Worm (Caenorhabditis elegans): ENCODE data around the gene let-413.

let-413 gene

ce11 chrV:7955168-7955567 lies 22.4 kb downstream of the let-413 start, which contains the start of gene F26D11.12:
TSS of gene F26D11.12 (minus strand) at chrV:7955312.
- TF ChIP-seq nhr-129 (tag; optimal IDR thresholded peaks at IDR 0.05) (peak; percentile 49), mdl-1 (tag; optimal IDR thresholded peaks at IDR 0.05) (no peak), unc-55 (GFP tag; optimal IDR thresholded peaks at IDR 0.05) (peak; percentile 58), crh-2 (tag; optimal IDR thresholded peaks at IDR 0.05) (peak; percentile 43), fos-1 (tag; optimal IDR thresholded peaks at IDR 0.05) (peak; percentile 6), C34F6.9 (tag; optimal IDR thresholded peaks at IDR 0.05) (peak; percentile 18), nhr-10 (tag; optimal IDR thresholded peaks at IDR 0.05) (no peak), gmeb-1 (tag; optimal IDR thresholded peaks at IDR 0.05) (peak; percentile 59)

DNA sequence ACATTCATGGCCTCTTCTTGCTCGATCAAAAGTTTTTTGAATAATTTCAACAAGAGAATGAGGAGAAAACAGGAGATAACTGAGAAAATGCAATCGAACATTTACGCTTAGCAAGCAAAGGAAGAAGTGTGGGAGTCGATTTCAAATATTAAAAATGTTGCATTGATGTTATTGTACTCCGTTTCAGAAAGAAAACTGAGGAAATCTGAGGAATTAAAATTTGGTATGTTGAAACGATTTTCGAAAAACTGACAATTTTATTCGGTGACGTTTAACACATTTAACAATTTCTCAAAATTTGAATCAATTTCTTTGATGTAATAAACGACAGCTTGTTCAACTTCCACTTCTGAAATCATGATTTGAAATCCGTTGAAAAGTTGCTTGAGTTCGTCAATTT lies 23.0 kb downstream of the let-413 start, which contains the start of gene F26D11.13:
Gene F26D11.13 (minus strand): TSS at position 101 of the 400 bp plus-strand sequence.
- TF ChIP-seq ama-1 (optimal IDR thresholded peaks at IDR 0.05) (no peak), elt-3 (tag; optimal IDR thresholded peaks at IDR 0.05) (no peak), nhr-6 (tag; optimal IDR thresholded peaks at IDR 0.05) (no peak), mab-5 (tag; optimal IDR thresholded peaks at IDR 0.05) (no peak), alr-1 (tag; optimal IDR thresholded peaks at IDR 0.05) (no peak), R02D3.7 (tag; optimal IDR thresholded peaks at IDR 0.05) (no peak), nhr-129 (tag; optimal IDR thresholded peaks at IDR 0.05) (no peak), ztf-1 (GFP tag; conservative IDR thresholded peaks at IDR 0.05) (no peak), nhr-77 (tag; optimal IDR thresholded peaks at IDR 0.05) (no peak), gmeb-1 (tag; optimal IDR thresholded peaks at IDR 0.05) (no peak), aly-2 (tag; optimal IDR thresholded peaks at IDR 0.05) (no peak), C34F6.9 (tag; optimal IDR thresholded peaks at IDR 0.05) (no peak), ztf-4 (tag; optimal IDR thresholded peaks at IDR 0.05) (no peak), mbf-1 (tag; optimal IDR thresholded peaks at IDR 0.05) (no peak), skn-1 (tag; optimal IDR thresholded peaks at IDR 0.05) (no peak), sem-4 (tag; optimal IDR thresholded peaks at IDR 0.05) (no peak), nhr-21 (tag; optimal IDR thresholded peaks at IDR 0.05) (no peak), zag-1 (tag; optimal IDR thresholded peaks at IDR 0.05) (no peak)

DNA sequence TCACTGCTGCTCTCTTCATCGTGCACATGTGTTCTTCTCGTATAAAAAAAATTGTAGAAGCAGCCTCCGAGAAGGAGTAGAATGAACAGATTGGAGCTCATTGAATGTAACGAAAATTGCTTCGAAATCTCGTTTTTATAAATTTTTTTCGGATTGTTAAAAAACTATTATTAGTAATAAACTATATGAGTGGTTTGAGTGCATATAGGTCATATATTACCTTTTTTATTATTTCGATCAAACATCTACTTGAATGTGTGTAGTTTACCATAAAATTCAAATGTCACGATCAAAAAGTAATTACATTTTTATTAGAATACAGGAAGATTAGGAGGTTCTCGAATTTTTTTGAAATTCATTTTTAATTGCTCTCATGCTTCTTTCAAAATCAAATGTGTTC lies 24.7 kb downstream of the let-413 start, which contains the start of gene clec-216:
Gene clec-216 (minus strand): TSS at position 101 of the 400 bp plus-strand sequence.
- no peak for TF ChIP-seq dmd-4 (tag; optimal IDR thresholded peaks at IDR 0.05)
- no peak for TF ChIP-seq nhr-237 (tag; optimal IDR thresholded peaks at IDR 0.05)
- no peak for TF ChIP-seq nhr-25 (tag; optimal IDR thresholded peaks at IDR 0.05)
- no peak for TF ChIP-seq unc-62 (GFP tag; optimal IDR thresholded peaks at IDR 0.05)

DNA sequence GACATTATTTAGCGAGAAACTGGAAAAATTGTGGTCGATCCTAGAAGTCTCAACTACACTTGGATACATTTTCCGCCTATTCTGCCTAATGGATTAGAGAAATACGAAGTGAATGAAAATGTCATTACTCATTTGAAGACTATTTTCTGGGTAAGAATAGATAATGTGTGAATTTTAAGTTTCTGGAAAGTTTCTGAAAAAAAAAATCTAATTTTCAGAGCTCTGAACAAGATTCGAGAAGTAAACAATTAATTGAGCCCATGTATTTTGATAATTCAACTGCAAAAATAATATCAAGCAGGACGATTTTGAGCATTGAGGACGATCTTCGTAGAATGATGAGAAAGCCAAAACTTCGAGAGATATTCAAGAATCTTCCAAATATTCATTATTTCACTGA lies 31.3 kb downstream of the let-413 start:
- TF ChIP-seq aly-2 (tag; optimal IDR thresholded peaks at IDR 0.05) (no peak), unc-62 (GFP tag; optimal IDR thresholded peaks at IDR 0.05) (no peak), gmeb-1 (tag; optimal IDR thresholded peaks at IDR 0.05) (no peak), elt-1 (tag; optimal IDR thresholded peaks at IDR 0.05) (no peak), peb-1 (tag; optimal IDR thresholded peaks at IDR 0.05) (no peak), ceh-16 (tag; optimal IDR thresholded peaks at IDR 0.05) (no peak), Y55F3AM.14 (GFP tag; optimal IDR thresholded peaks at IDR 0.05) (no peak), egl-27 (tag; optimal IDR thresholded peaks at IDR 0.05) (no peak), unc-55 (GFP tag; optimal IDR thresholded peaks at IDR 0.05) (no peak), ztf-4 (tag; optimal IDR thresholded peaks at IDR 0.05) (no peak), dmd-4 (tag; optimal IDR thresholded peaks at IDR 0.05) (no peak), zag-1 (tag; optimal IDR thresholded peaks at IDR 0.05) (no peak)

ce11 chrV:7943568-7943967 lies 34.0 kb downstream of the let-413 start, which contains the start of gene Y97E10B.1:
TSS of gene Y97E10B.1 (plus strand) at chrV:7943868.
- TF ChIP-seq ceh-82 (tag; optimal IDR thresholded peaks at IDR 0.05) (no peak), ceh-16 (tag; optimal IDR thresholded peaks at IDR 0.05) (no peak), lin-13 (GFP tag; optimal IDR thresholded peaks at IDR 0.05) (no peak), nhr-25 (tag; optimal IDR thresholded peaks at IDR 0.05) (no peak), nhr-6 (tag; optimal IDR thresholded peaks at IDR 0.05) (no peak), blmp-1 (tag; optimal IDR thresholded peaks at IDR 0.05; ENCODE audit: insufficient read depth) (no peak), crh-2 (tag; optimal IDR thresholded peaks at IDR 0.05) (no peak), dmd-4 (tag; optimal IDR thresholded peaks at IDR 0.05) (no peak)

Data from whole organism, L2 larva.